Worm (Caenorhabditis elegans): ENCODE results near the gene pals-26.

Gene pals-26

ce11 chrIII:4357438-4357837 is 17.5 kb upstream of the pals-26 start:
- TF ChIP-seq T22C8.4 (GFP tag; IDR thresholded peaks at IDR 0.05) (no peak), tab-1 (GFP tag; IDR thresholded peaks at IDR 0.05) (no peak)

ce11 chrIII:4358345-4358744 is 16.6 kb upstream of the pals-26 start:
- TF ChIP-seq tab-1 (GFP tag; IDR thresholded peaks at IDR 0.05) = no peak

ce11 chrIII:4359208-4359607 is 15.7 kb upstream of the pals-26 start:
- no peak for TF ChIP-seq T22C8.4 (GFP tag; IDR thresholded peaks at IDR 0.05)
- no peak for TF ChIP-seq flt-1 (GFP tag; IDR thresholded peaks at IDR 0.05)
- TF ChIP-seq cog-1 (tag; optimal IDR thresholded peaks at IDR 0.05) = no peak
- no peak for TF ChIP-seq ztf-29 (GFP tag; IDR thresholded peaks at IDR 0.05)
- no peak for TF ChIP-seq tab-1 (GFP tag; IDR thresholded peaks at IDR 0.05)
- no peak for TF ChIP-seq ref-1 (GFP tag; conservative IDR thresholded peaks at IDR 0.05)
- no peak for TF ChIP-seq klf-2 (GFP tag; conservative IDR thresholded peaks at IDR 0.05)
- no peak for TF ChIP-seq med-1 (GFP tag; optimal IDR thresholded peaks at IDR 0.05; ENCODE audit: insufficient read depth)
- no peak for TF ChIP-seq ztf-23 (GFP tag; IDR thresholded peaks at IDR 0.05)

- TF ChIP-seq tab-1 (GFP tag; IDR thresholded peaks at IDR 0.05) = no peak
- TF ChIP-seq flt-1 (GFP tag; IDR thresholded peaks at IDR 0.05) = no peak
- TF ChIP-seq med-1 (GFP tag; optimal IDR thresholded peaks at IDR 0.05; ENCODE audit: insufficient read depth) = no peak
- TF ChIP-seq klf-2 (GFP tag; conservative IDR thresholded peaks at IDR 0.05) = no peak
- no peak for TF ChIP-seq ref-1 (GFP tag; conservative IDR thresholded peaks at IDR 0.05)
Observed at ce11 chrIII:4359900-4360299, 15.1 kb upstream of the pals-26 start.

- TF ChIP-seq flt-1 (GFP tag; IDR thresholded peaks at IDR 0.05) = 0 out of 2 replicates have a peak, but pooled peaks have one; percentile 6
- TF ChIP-seq ref-1 (GFP tag; conservative IDR thresholded peaks at IDR 0.05) = no peak
Observed at ce11 chrIII:4362332-4362731, 12.6 kb upstream of the pals-26 start.

- no peak for TF ChIP-seq ref-1 (GFP tag; conservative IDR thresholded peaks at IDR 0.05)
- no peak for TF ChIP-seq T22C8.4 (GFP tag; IDR thresholded peaks at IDR 0.05)
- no peak for TF ChIP-seq ztf-23 (GFP tag; IDR thresholded peaks at IDR 0.05)
- TF ChIP-seq klf-2 (GFP tag; conservative IDR thresholded peaks at IDR 0.05) = no peak
- no peak for TF ChIP-seq med-1 (GFP tag; optimal IDR thresholded peaks at IDR 0.05; ENCODE audit: insufficient read depth)
- no peak for TF ChIP-seq tab-1 (GFP tag; IDR thresholded peaks at IDR 0.05)
- no peak for TF ChIP-seq ztf-29 (GFP tag; IDR thresholded peaks at IDR 0.05)
- no peak for TF ChIP-seq flt-1 (GFP tag; IDR thresholded peaks at IDR 0.05)
- TF ChIP-seq cog-1 (tag; optimal IDR thresholded peaks at IDR 0.05) = no peak
Observed at ce11 chrIII:4364974-4365373, 10.0 kb upstream of the pals-26 start, which contains the start of gene ckb-1. ckb-1 (plus strand) TSS chrIII:4365274.

ce11 chrIII:4367649-4368048 is 7.3 kb upstream of the pals-26 start, which contains the start of gene ckb-2:
ckb-2 (plus strand) TSS chrIII:4367949.
- TF ChIP-seq tab-1 (GFP tag; IDR thresholded peaks at IDR 0.05) (no peak), flt-1 (GFP tag; IDR thresholded peaks at IDR 0.05) (no peak), ztf-29 (GFP tag; IDR thresholded peaks at IDR 0.05) (no peak)

- TF ChIP-seq ref-1 (GFP tag; conservative IDR thresholded peaks at IDR 0.05) = peak; percentile 63
- TF ChIP-seq tab-1 (GFP tag; IDR thresholded peaks at IDR 0.05) = peak; percentile 87
- 0 out of 2 replicates have a peak, but pooled peaks have one; percentile 62 for TF ChIP-seq klf-2 (GFP tag; conservative IDR thresholded peaks at IDR 0.05)
- TF ChIP-seq ztf-23 (GFP tag; IDR thresholded peaks at IDR 0.05) = peak; percentile 85
- TF ChIP-seq ztf-29 (GFP tag; IDR thresholded peaks at IDR 0.05) = 0 out of 2 replicates have a peak, but pooled peaks have one; percentile 56
- TF ChIP-seq T22C8.4 (GFP tag; IDR thresholded peaks at IDR 0.05) = peak; percentile 66; the same call in 1 of the 2 replicates
- peak; percentile 93 for TF ChIP-seq flt-1 (GFP tag; IDR thresholded peaks at IDR 0.05)
- peak; percentile 27 for TF ChIP-seq cog-1 (tag; optimal IDR thresholded peaks at IDR 0.05)
Observed at ce11 chrIII:4369381-4369809, 5.6 kb upstream of the pals-26 start.

- TF ChIP-seq klf-2 (GFP tag; conservative IDR thresholded peaks at IDR 0.05) = no peak
- no peak for TF ChIP-seq ztf-29 (GFP tag; IDR thresholded peaks at IDR 0.05)
- TF ChIP-seq ref-1 (GFP tag; conservative IDR thresholded peaks at IDR 0.05) = no peak
- no peak for TF ChIP-seq tab-1 (GFP tag; IDR thresholded peaks at IDR 0.05)
- TF ChIP-seq ztf-23 (GFP tag; IDR thresholded peaks at IDR 0.05) = no peak
Observed at ce11 chrIII:4370585-4370984, 4.4 kb upstream of the pals-26 start, which contains the start of gene ckb-3. ckb-3 (plus strand) TSS chrIII:4370885.

ce11 chrIII:4372894-4373293 is 2.1 kb upstream of the pals-26 start:
- no peak for TF ChIP-seq ztf-23 (GFP tag; IDR thresholded peaks at IDR 0.05)
- TF ChIP-seq flt-1 (GFP tag; IDR thresholded peaks at IDR 0.05) = no peak
- TF ChIP-seq tab-1 (GFP tag; IDR thresholded peaks at IDR 0.05) = no peak
- no peak for TF ChIP-seq med-1 (GFP tag; optimal IDR thresholded peaks at IDR 0.05; ENCODE audit: insufficient read depth)
- no peak for TF ChIP-seq cog-1 (tag; optimal IDR thresholded peaks at IDR 0.05)
- no peak for TF ChIP-seq klf-2 (GFP tag; conservative IDR thresholded peaks at IDR 0.05)
- no peak for TF ChIP-seq T22C8.4 (GFP tag; IDR thresholded peaks at IDR 0.05)
- TF ChIP-seq ztf-29 (GFP tag; IDR thresholded peaks at IDR 0.05) = no peak
- no peak for TF ChIP-seq ref-1 (GFP tag; conservative IDR thresholded peaks at IDR 0.05)

- TF ChIP-seq ztf-29 (GFP tag; IDR thresholded peaks at IDR 0.05) (peak; percentile 83), cog-1 (tag; optimal IDR thresholded peaks at IDR 0.05) (peak; percentile 56), med-1 (GFP tag; optimal IDR thresholded peaks at IDR 0.05; ENCODE audit: insufficient read depth) (peak; percentile 5), tab-1 (GFP tag; IDR thresholded peaks at IDR 0.05) (peak; percentile 83), klf-2 (GFP tag; conservative IDR thresholded peaks at IDR 0.05) (peak; percentile 66), flt-1 (GFP tag; IDR thresholded peaks at IDR 0.05) (peak; percentile 91), ztf-23 (GFP tag; IDR thresholded peaks at IDR 0.05) (peak; percentile 83), T22C8.4 (GFP tag; IDR thresholded peaks at IDR 0.05) (peak; percentile 42), ref-1 (GFP tag; conservative IDR thresholded peaks at IDR 0.05) (peak; percentile 50; the same call in 1 of the 2 replicates)
Observed at ce11 chrIII:4378600-4379293, 3.8 kb downstream of the pals-26 start.

Measured in whole organism, midembryonic.